Fruit fly (Drosophila melanogaster) whole organism, embryonic: ENCODE results near the gene SelT.

Source experiments
- Aef1 ChIP-seq: fragments of 200-800 bp; sonication (Bioruptor generic); IDR thresholded peaks from 3 replicates; pipeline ENCODE4 v1.3.6; 2022; ENCODE audit warnings: missing biosample characterization, missing genetic modification characterization
- B-H2 ChIP-seq: fragments of 200-800 bp; sonication (Bioruptor generic); optimal IDR thresholded peaks from 2 replicates; lab custom pipeline; 2018; ENCODE audit warnings: missing biosample characterization, mild to moderate bottlenecking, missing genetic modification characterization
- BtbVII ChIP-seq: fragments of 200-800 bp; sonication (Bioruptor generic); optimal IDR thresholded peaks from 3 replicates; lab custom pipeline; 2017; ENCODE audit warnings: missing biosample characterization, mild to moderate bottlenecking, missing genetic modification characterization
- CG10366 ChIP-seq: fragments of 200-800 bp; sonication (Bioruptor generic); IDR thresholded peaks from 2 replicates; pipeline ENCODE4 v1.3.6; 2022; ENCODE audit warnings: missing biosample characterization, missing genetic modification characterization
- CG12104 ChIP-seq: fragments of 200-800 bp; sonication (Bioruptor generic); optimal IDR thresholded peaks from 3 replicates; lab custom pipeline; 2016; ENCODE audit warnings: missing biosample characterization, missing genetic modification characterization
- CG12299 ChIP-seq: fragments of 200-800 bp; sonication (Bioruptor generic); optimal IDR thresholded peaks from 2 replicates; lab custom pipeline; 2018; ENCODE audit warnings: missing biosample characterization, mild to moderate bottlenecking, missing genetic modification characterization
- CG13296 ChIP-seq: fragments of 200-800 bp; sonication (Bioruptor generic); optimal IDR thresholded peaks from 3 replicates; lab custom pipeline; 2018; ENCODE audit warnings: missing biosample characterization, mild to moderate bottlenecking, missing genetic modification characterization
- CG13775 ChIP-seq: fragments of 200-800 bp; sonication (Bioruptor generic); optimal IDR thresholded peaks from 3 replicates; lab custom pipeline; 2017; ENCODE audit warnings: missing biosample characterization, mild to moderate bottlenecking, missing genetic modification characterization
- CG17829 ChIP-seq: fragments of 200-800 bp; optimal IDR thresholded peaks from 2 replicates; lab custom pipeline; 2019; ENCODE audit warnings: missing biosample characterization, mild to moderate bottlenecking, missing genetic modification characterization, moderate library complexity
- CG2120 ChIP-seq: fragments of 200-800 bp; sonication (Bioruptor generic); optimal IDR thresholded peaks from 3 replicates; lab custom pipeline; 2016; ENCODE audit warnings: missing biosample characterization, missing genetic modification characterization
- CG3847 ChIP-seq: fragments of 200-800 bp; sonication (Bioruptor generic); IDR thresholded peaks from 2 replicates; pipeline ENCODE4 v1.3.6; 2022; ENCODE audit warnings: missing biosample characterization, missing genetic modification characterization
- CG3995 ChIP-seq: fragments of 200-800 bp; sonication (Bioruptor generic); optimal IDR thresholded peaks from 3 replicates; lab custom pipeline; 2016; ENCODE audit warnings: missing biosample characterization, missing genetic modification characterization
- CG42726 ChIP-seq: fragments of 200-800 bp; sonication (Bioruptor generic); IDR thresholded peaks from 2 replicates; pipeline ENCODE4 v1.3.6; 2022; ENCODE audit warnings: missing biosample characterization, missing genetic modification characterization; ENCODE audit not compliant: partially characterized antibody
- CG4328 ChIP-seq: fragments of 200-800 bp; sonication (Bioruptor generic); optimal IDR thresholded peaks from 3 replicates; lab custom pipeline; 2017; ENCODE audit warnings: missing biosample characterization, missing genetic modification reagents, missing genetic modification characterization
- CG4360 ChIP-seq: fragments of 200-800 bp; sonication (Bioruptor generic); IDR thresholded peaks from 2 replicates; pipeline ENCODE4 v1.3.6; 2022; ENCODE audit warnings: missing biosample characterization, missing genetic modification characterization
- Dp ChIP-seq: fragments of 200-800 bp; sonication (Bioruptor generic); optimal IDR thresholded peaks from 2 replicates; lab custom pipeline; 2018; ENCODE audit warnings: missing biosample characterization, mild to moderate bottlenecking, missing genetic modification characterization, moderate library complexity
- Eip74EF ChIP-seq, 2 experiments: fragments of 200-800 bp in 1 of 2; fragments of >200 bp in 1 of 2; sonication (Bioruptor generic) in 1 of 2; optimal IDR thresholded peaks; 2 replicates each; lab custom pipeline; 2017 to 2019; ENCODE audit warnings: missing biosample characterization in 2 of 2, missing genetic modification characterization in 2 of 2, mild to moderate bottlenecking in 1 of 2, moderate library complexity in 1 of 2
- Gug ChIP-seq: fragments of 200-800 bp; sonication (Bioruptor generic); IDR thresholded peaks from 4 replicates; pipeline ENCODE4 v1.3.6; 2022; ENCODE audit warnings: missing biosample characterization, missing genetic modification characterization
- Lhr ChIP-seq: fragments of 200-800 bp; sonication (Bioruptor generic); optimal IDR thresholded peaks from 3 replicates; lab custom pipeline; 2017; ENCODE audit warnings: mild to moderate bottlenecking, missing biosample characterization, missing genetic modification reagents, missing genetic modification characterization
- Max ChIP-seq: fragments of 200-800 bp; sonication (Bioruptor generic); optimal IDR thresholded peaks from 2 replicates; lab custom pipeline; 2016; ENCODE audit warnings: missing biosample characterization, mild to moderate bottlenecking, missing genetic modification characterization
- Med ChIP-seq: fragments of 200-800 bp; sonication (Bioruptor generic); peaks from one replicate; lab custom pipeline; 2016; ENCODE audit warnings: missing biosample characterization, missing genetic modification characterization, mild to moderate bottlenecking, inconsistent platforms, moderate library complexity
- Myb ChIP-seq: fragments of 200-800 bp; sonication (Bioruptor generic); optimal IDR thresholded peaks from 2 replicates; lab custom pipeline; 2016; ENCODE audit warnings: missing biosample characterization, missing genetic modification characterization
- NC2α ChIP-seq: fragments of 200-800 bp; sonication (Bioruptor generic); optimal IDR thresholded peaks from 2 replicates; lab custom pipeline; 2016; ENCODE audit warnings: missing biosample characterization, missing genetic modification characterization
- NK7.1 ChIP-seq: fragments of 200-800 bp; sonication (Bioruptor generic); optimal IDR thresholded peaks from 3 replicates; lab custom pipeline; 2016; ENCODE audit warnings: missing biosample characterization, missing genetic modification characterization
- Neu2 ChIP-seq: fragments of 200-800 bp; sonication (Bioruptor generic); optimal IDR thresholded peaks from 3 replicates; lab custom pipeline; 2016; ENCODE audit warnings: missing biosample characterization, missing genetic modification characterization, borderline replicate concordance
- Trl ChIP-seq, 3 experiments: fragments of >200 bp in 2 of 3; fragments of 200-800 bp in 1 of 3; sonication (Bioruptor generic) in 1 of 3; optimal IDR thresholded peaks; 2 replicates in 1 of 3; 3 replicates in 2 of 3; lab custom pipeline; 2016 to 2017; ENCODE audit warnings: missing biosample characterization in 1 of 3, missing genetic modification characterization in 1 of 3
- ab ChIP-seq: fragments of 200-800 bp; sonication (Bioruptor generic); optimal IDR thresholded peaks from 2 replicates; lab custom pipeline; 2016; ENCODE audit warnings: missing biosample characterization, missing genetic modification characterization
- al ChIP-seq: fragments of 200-800 bp; sonication (Bioruptor generic); IDR thresholded peaks from 2 replicates; pipeline ENCODE4 v1.3.6; 2022; ENCODE audit warnings: missing biosample characterization, missing genetic modification characterization
- ara ChIP-seq: fragments of 200-800 bp; sonication (Bioruptor generic); IDR thresholded peaks from 2 replicates; pipeline ENCODE4 v1.3.6; 2022; ENCODE audit warnings: missing biosample characterization, missing genetic modification characterization
- ase ChIP-seq: fragments of 200-800 bp; sonication (Bioruptor generic); IDR thresholded peaks from 3 replicates; pipeline ENCODE4 v1.3.6; 2022; ENCODE audit warnings: missing biosample characterization, missing genetic modification characterization
- bbx ChIP-seq: fragments of 200-800 bp; sonication (Bioruptor generic); IDR thresholded peaks from 2 replicates; pipeline ENCODE4 v1.3.6; 2022; ENCODE audit warnings: missing biosample characterization, missing genetic modification characterization; ENCODE audit not compliant: partially characterized antibody
- cad ChIP-seq: fragments of >200 bp; optimal IDR thresholded peaks from 2 replicates; lab custom pipeline; 2017; ENCODE audit warnings: missing biosample characterization, missing genetic modification characterization
- ci ChIP-seq: fragments of 200-800 bp; sonication (Bioruptor generic); IDR thresholded peaks from 3 replicates; pipeline ENCODE4 v1.3.6; 2022; ENCODE audit warnings: missing biosample characterization, missing genetic modification characterization
- da ChIP-seq: fragments of 200-800 bp; sonication (Bioruptor generic); optimal IDR thresholded peaks from 2 replicates; lab custom pipeline; 2016; ENCODE audit warnings: missing biosample characterization, missing genetic modification characterization
- dati ChIP-seq: fragments of 200-800 bp; sonication (Bioruptor generic); IDR thresholded peaks from 2 replicates; pipeline ENCODE4 v1.3.6; 2022; ENCODE audit warnings: missing biosample characterization, missing genetic modification characterization
- dmrt11E ChIP-seq: fragments of 200-800 bp; sonication (Bioruptor generic); optimal IDR thresholded peaks from 3 replicates; lab custom pipeline; 2018; ENCODE audit warnings: missing biosample characterization, mild to moderate bottlenecking, missing genetic modification characterization, moderate library complexity
- exex ChIP-seq: fragments of 200-800 bp; sonication (Bioruptor generic); optimal IDR thresholded peaks from 4 replicates; lab custom pipeline; 2018; ENCODE audit warnings: missing biosample characterization, mild to moderate bottlenecking, missing genetic modification characterization, moderate library complexity
- gro ChIP-seq: fragments of 200-800 bp; sonication (Bioruptor generic); optimal IDR thresholded peaks from 2 replicates; lab custom pipeline; 2016; ENCODE audit warnings: missing biosample characterization, missing genetic modification characterization
- gt ChIP-seq: fragments of 200-800 bp; sonication (Bioruptor generic); IDR thresholded peaks from 2 replicates; pipeline ENCODE4 v1.3.6; 2022; ENCODE audit warnings: missing biosample characterization, missing genetic modification characterization
- ind ChIP-seq: fragments of 200-800 bp; sonication (Bioruptor generic); optimal IDR thresholded peaks from 3 replicates; lab custom pipeline; 2016; ENCODE audit warnings: missing biosample characterization, missing genetic modification characterization
- inv ChIP-seq: fragments of 200-800 bp; sonication (Bioruptor generic); IDR thresholded peaks from 2 replicates; pipeline ENCODE4 v1.3.6; 2022; ENCODE audit warnings: missing biosample characterization, missing genetic modification characterization; ENCODE audit not compliant: partially characterized antibody
- pnt ChIP-seq: fragments of 200-800 bp; sonication (Bioruptor generic); optimal IDR thresholded peaks from 3 replicates; lab custom pipeline; 2016; ENCODE audit warnings: missing biosample characterization, missing genetic modification characterization
- prd ChIP-seq, 3 experiments: fragments of >200 bp in 2 of 3; fragments of 200-800 bp in 1 of 3; sonication (Bioruptor generic) in 1 of 3; optimal IDR thresholded peaks in 2 of 3; IDR thresholded peaks in 1 of 3; 2 replicates in 2 of 3; 3 replicates in 1 of 3; pipeline versions ENCODE4 v1.3.6 to Lab custom; 2017 to 2022; ENCODE audit warnings: missing biosample characterization in 1 of 3, missing genetic modification characterization in 1 of 3
- tio ChIP-seq: fragments of 200-800 bp; sonication (Bioruptor generic); optimal IDR thresholded peaks from 2 replicates; lab custom pipeline; 2017; ENCODE audit warnings: missing biosample characterization, missing genetic modification characterization, inconsistent platforms
- toy ChIP-seq: fragments of 200-800 bp; sonication (Bioruptor generic); IDR thresholded peaks from 2 replicates; pipeline ENCODE4 v1.3.6; 2022; ENCODE audit warnings: missing biosample characterization, missing genetic modification characterization
- vfl ChIP-seq: fragments of 200-800 bp; sonication (Bioruptor generic); optimal IDR thresholded peaks from 2 replicates; lab custom pipeline; 2016; ENCODE audit warnings: missing biosample characterization, missing genetic modification characterization
- wdn ChIP-seq: fragments of 200-800 bp; sonication (Bioruptor generic); IDR thresholded peaks from 2 replicates; pipeline ENCODE4 v1.3.6; 2022; ENCODE audit warnings: missing biosample characterization, missing genetic modification characterization
- yki ChIP-seq: fragments of >200 bp; optimal IDR thresholded peaks from 3 replicates; lab custom pipeline; 2018

SelT gene

DNA sequence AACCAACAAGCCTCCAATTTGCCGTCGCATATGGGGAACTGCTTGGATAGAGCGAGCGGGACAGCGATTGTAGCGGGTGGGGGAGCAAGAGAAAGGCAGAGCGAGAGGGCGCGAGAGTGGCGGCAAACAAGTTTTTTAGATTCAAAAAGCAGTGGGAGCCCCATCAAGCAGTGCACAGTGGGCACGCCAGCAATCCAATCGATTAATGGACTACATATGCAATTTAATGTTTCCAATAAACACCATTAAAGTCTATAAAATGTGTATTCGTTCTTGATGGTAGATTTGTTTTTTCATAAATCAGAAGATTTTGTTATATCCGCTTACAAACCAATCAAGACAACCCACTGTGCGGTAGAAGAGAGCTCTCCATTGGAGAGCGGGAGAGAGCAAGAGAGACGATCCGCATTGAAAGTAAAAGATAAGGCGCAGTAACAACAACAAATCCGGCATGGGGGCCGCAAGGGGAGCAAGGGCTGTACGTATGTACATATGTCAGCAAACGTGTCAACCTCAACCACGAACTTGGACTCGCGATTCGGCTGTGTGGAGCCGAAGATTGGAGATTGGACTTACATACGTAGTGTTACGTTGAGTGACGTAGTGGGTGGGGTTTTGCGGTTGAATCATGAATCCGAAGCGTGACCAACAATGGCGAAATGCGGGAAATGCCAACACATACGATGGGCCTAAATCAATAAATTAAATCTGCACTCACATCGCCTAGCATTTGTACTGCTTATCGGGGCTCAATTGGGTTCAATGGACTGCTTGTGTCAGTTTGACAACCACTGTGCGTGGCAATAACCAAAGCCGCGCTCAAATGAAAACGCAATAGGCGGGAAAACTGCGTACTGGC lies 13.1 kb upstream of the SelT start (continued):
- TF ChIP-seq Eip74EF (GFP tag; optimal IDR thresholded peaks at IDR 0.05; lab: Kevin White, UChicago), result peak; percentile 91 to 97
- peak; percentile 95 for TF ChIP-seq toy (GFP tag; lab: Robert Waterston, UW)
- TF ChIP-seq prd (optimal IDR thresholded peaks at IDR 0.05; lab: Kevin White, UChicago), result no peak
- peak; percentile 99 for TF ChIP-seq prd (GFP tag; IDR thresholded peaks at IDR 0.05; lab: Robert Waterston, UW)
- peak; percentile 99 for TF ChIP-seq al (GFP tag; lab: Robert Waterston, UW)
- peak; percentile 99 for TF ChIP-seq ind (GFP tag; lab: Kevin White, UChicago)
- TF ChIP-seq da (GFP tag; lab: Kevin White, UChicago), result peak; percentile 99
- peak; percentile 98 for TF ChIP-seq vfl (GFP tag; lab: Kevin White, UChicago)
- TF ChIP-seq B-H2 (GFP tag; lab: Kevin White, UChicago), result peak; percentile 96
- peak; percentile 98 for TF ChIP-seq gt
- TF ChIP-seq Myb (GFP tag; lab: Kevin White, UChicago), result peak; percentile 94
- peak; percentile 48 for TF ChIP-seq Dp (GFP tag; lab: Kevin White, UChicago)
- TF ChIP-seq pnt (GFP tag; lab: Kevin White, UChicago), result peak; percentile 99
- peak; percentile 94 for TF ChIP-seq Neu2
- TF ChIP-seq dati, result peak; percentile 99
- TF ChIP-seq ci, result peak; percentile 100
- peak; percentile 68; the same call in 1 of the 2 replicates for TF ChIP-seq CG42726 (GFP tag; lab: Robert Waterston, UW)
- peak; percentile 91 to 94 for TF ChIP-seq Trl (optimal IDR thresholded peaks at IDR 0.05; lab: Kevin White, UChicago)
- peak; percentile 99 for TF ChIP-seq Trl (GFP tag; optimal IDR thresholded peaks at IDR 0.05; lab: Kevin White, UChicago)
- TF ChIP-seq CG4360 (GFP tag; lab: Robert Waterston, UW), result peak; percentile 92
- peak; percentile 62 for TF ChIP-seq inv (GFP tag; lab: Robert Waterston, UW)
- TF ChIP-seq cad, result peak; percentile 60
- peak; percentile 100 for TF ChIP-seq ase (GFP tag; lab: Robert Waterston, UW)
- TF ChIP-seq CG12299 (tag; lab: Kevin White, UChicago), result peak; percentile 97
- TF ChIP-seq CG10366 (GFP tag; lab: Robert Waterston, UW), result peak; percentile 99
- peak; percentile 88 for TF ChIP-seq exex (tag; lab: Kevin White, UChicago)
- peak; percentile 99 for TF ChIP-seq ara
- TF ChIP-seq CG2120 (GFP tag; lab: Kevin White, UChicago), result peak; percentile 99
- TF ChIP-seq dmrt11E (tag; lab: Kevin White, UChicago), result peak; percentile 99
- TF ChIP-seq CG4328 (GFP tag; lab: Kevin White, UChicago), result peak; percentile 98
- peak; percentile 98 for TF ChIP-seq NC2α (GFP tag; lab: Kevin White, UChicago)
- peak; percentile 99 for TF ChIP-seq Max (GFP tag; lab: Kevin White, UChicago)
- peak; percentile 98 for TF ChIP-seq NK7.1 (GFP tag; lab: Kevin White, UChicago)
- peak; percentile 99 for TF ChIP-seq CG13775 (GFP tag; lab: Kevin White, UChicago)
- TF ChIP-seq BtbVII (GFP tag; lab: Kevin White, UChicago), result peak; percentile 98
- TF ChIP-seq yki, result peak; percentile 61
- peak; percentile 98 for TF ChIP-seq wdn (GFP tag; lab: Robert Waterston, UW)
- peak; percentile 99 for TF ChIP-seq CG3847
- peak; percentile 99 for TF ChIP-seq Aef1 (GFP tag; lab: Robert Waterston, UW)
- TF ChIP-seq tio (GFP tag; lab: Kevin White, UChicago), result peak; percentile 99
- TF ChIP-seq CG3995 (GFP tag; lab: Kevin White, UChicago), result peak; percentile 82
- TF ChIP-seq gro (GFP tag; lab: Kevin White, UChicago), result peak; percentile 99
- peak; percentile 63 for TF ChIP-seq bbx (GFP tag; lab: Robert Waterston, UW)
- peak; percentile 100 for TF ChIP-seq Med (GFP tag; lab: Kevin White, UChicago)
- peak; percentile 96 for TF ChIP-seq CG13296 (GFP tag; lab: Kevin White, UChicago)
- peak; percentile 99 for TF ChIP-seq CG17829 (tag; lab: Kevin White, UChicago)
- TF ChIP-seq CG12104 (GFP tag; lab: Kevin White, UChicago), result peak; percentile 98
- peak; percentile 97 for TF ChIP-seq ab (GFP tag; lab: Kevin White, UChicago)
- TF ChIP-seq Gug (GFP tag; lab: Robert Waterston, UW), result peak; percentile 99
- peak; percentile 97 for TF ChIP-seq Lhr (GFP tag; lab: Kevin White, UChicago)
